Fruit fly (Drosophila melanogaster) whole organism, embryonic: ENCODE data around the gene CG4951.

Source experiments
- Adf1 ChIP-seq: fragments of 200-800 bp; sonication (Bioruptor generic); IDR thresholded peaks from 2 replicates; pipeline ENCODE4 v1.3.6; 2022; ENCODE audit warnings: missing biosample characterization, missing genetic modification characterization
- Atf6 ChIP-seq: fragments of 200-800 bp; sonication (Bioruptor generic); IDR thresholded peaks from 2 replicates; pipeline ENCODE4 v1.3.6; 2022; ENCODE audit warnings: missing biosample characterization, missing genetic modification characterization
- BtbVII ChIP-seq: fragments of 200-800 bp; sonication (Bioruptor generic); optimal IDR thresholded peaks from 3 replicates; lab custom pipeline; 2017; ENCODE audit warnings: missing biosample characterization, mild to moderate bottlenecking, missing genetic modification characterization
- CG10209 ChIP-seq: fragments of 200-800 bp; sonication (Bioruptor generic); optimal IDR thresholded peaks from 3 replicates; lab custom pipeline; 2017; ENCODE audit warnings: missing biosample characterization, mild to moderate bottlenecking, missing genetic modification characterization, missing genetic modification reagents
- CG11456 ChIP-seq: fragments of 200-800 bp; sonication (Bioruptor generic); IDR thresholded peaks from 3 replicates; pipeline ENCODE4 v1.3.6; 2022; ENCODE audit warnings: missing biosample characterization, missing genetic modification characterization
- CG12071 ChIP-seq: fragments of 200-800 bp; sonication (Bioruptor generic); optimal IDR thresholded peaks from 3 replicates; lab custom pipeline; 2018; ENCODE audit warnings: missing biosample characterization, mild to moderate bottlenecking, missing genetic modification characterization
- CG12744 ChIP-seq: fragments of 200-800 bp; sonication (Bioruptor generic); optimal IDR thresholded peaks from 2 replicates; lab custom pipeline; 2016; ENCODE audit warnings: missing biosample characterization, missing genetic modification characterization
- CG12769 ChIP-seq: fragments of 200-800 bp; sonication (Bioruptor generic); optimal IDR thresholded peaks from 2 replicates; lab custom pipeline; 2019; ENCODE audit warnings: missing biosample characterization, mild to moderate bottlenecking, missing genetic modification characterization, moderate library complexity
- CG17328 ChIP-seq: fragments of 200-800 bp; sonication (Bioruptor generic); IDR thresholded peaks from 2 replicates; pipeline ENCODE4 v1.3.6; 2022; ENCODE audit warnings: missing biosample characterization, missing genetic modification characterization
- CG17912 ChIP-seq: fragments of 200-800 bp; sonication (Bioruptor generic); optimal IDR thresholded peaks from 2 replicates; lab custom pipeline; 2018; ENCODE audit warnings: missing biosample characterization, mild to moderate bottlenecking, missing genetic modification characterization
- CG18011 ChIP-seq: fragments of 200-800 bp; sonication (Bioruptor generic); optimal IDR thresholded peaks from 2 replicates; lab custom pipeline; 2017; ENCODE audit warnings: missing biosample characterization, missing genetic modification characterization, mild to moderate bottlenecking, moderate library complexity, missing genotype
- CG18476 ChIP-seq: fragments of 200-800 bp; sonication (Bioruptor generic); optimal IDR thresholded peaks from 2 replicates; lab custom pipeline; 2016; ENCODE audit warnings: missing biosample characterization, mild to moderate bottlenecking, missing genetic modification characterization
- CG18764 ChIP-seq: fragments of 200-800 bp; sonication (Bioruptor generic); optimal IDR thresholded peaks from 3 replicates; lab custom pipeline; 2016; ENCODE audit warnings: missing biosample characterization, missing genetic modification characterization
- CG2199 ChIP-seq: fragments of 200-800 bp; sonication (Bioruptor generic); IDR thresholded peaks from 3 replicates; pipeline ENCODE4 v1.3.6; 2022; ENCODE audit warnings: missing biosample characterization, missing genetic modification characterization
- CG33557 ChIP-seq: fragments of 200-800 bp; sonication (Bioruptor generic); optimal IDR thresholded peaks from 2 replicates; lab custom pipeline; 2019; ENCODE audit warnings: missing biosample characterization, mild to moderate bottlenecking, missing genetic modification characterization, moderate library complexity
- CG3407 ChIP-seq: fragments of 200-800 bp; sonication (Bioruptor generic); optimal IDR thresholded peaks from 2 replicates; lab custom pipeline; 2018; ENCODE audit warnings: missing biosample characterization, mild to moderate bottlenecking, missing genetic modification characterization
- CG4617 ChIP-seq: fragments of 200-800 bp; sonication (Bioruptor generic); optimal IDR thresholded peaks from 3 replicates; lab custom pipeline; 2016; ENCODE audit warnings: missing biosample characterization, missing genetic modification characterization, borderline replicate concordance
- CG6791 ChIP-seq: fragments of 200-800 bp; sonication (Bioruptor generic); IDR thresholded peaks from 3 replicates; pipeline ENCODE4 v1.3.6; 2022; ENCODE audit warnings: missing biosample characterization, missing genetic modification characterization; ENCODE audit not compliant: partially characterized antibody
- CG7928 ChIP-seq: fragments of 200-800 bp; sonication (Bioruptor generic); optimal IDR thresholded peaks from 2 replicates; lab custom pipeline; 2017; ENCODE audit warnings: missing biosample characterization, mild to moderate bottlenecking, missing genetic modification characterization
- CG8089 ChIP-seq: fragments of 200-800 bp; sonication (Bioruptor generic); optimal IDR thresholded peaks from 3 replicates; lab custom pipeline; 2016; ENCODE audit warnings: missing biosample characterization, missing genetic modification characterization
- CG8290 ChIP-seq, 3 experiments: fragments of 200-800 bp; sonication (Bioruptor generic); optimal IDR thresholded peaks; 2 replicates each; lab custom pipeline; 2016 to 2019; ENCODE audit warnings: missing biosample characterization in 3 of 3, missing genetic modification characterization in 3 of 3, mild to moderate bottlenecking in 2 of 3, moderate library complexity in 1 of 3
- CG8359 ChIP-seq: fragments of 200-800 bp; sonication (Bioruptor generic); optimal IDR thresholded peaks from 2 replicates; lab custom pipeline; 2017; ENCODE audit warnings: missing biosample characterization, mild to moderate bottlenecking, missing genetic modification characterization, borderline replicate concordance
- CG8478 ChIP-seq: fragments of >200 bp; optimal IDR thresholded peaks from 2 replicates; lab custom pipeline; 2018
- D19B ChIP-seq: fragments of 200-800 bp; sonication (Bioruptor generic); optimal IDR thresholded peaks from 2 replicates; lab custom pipeline; 2017; ENCODE audit warnings: missing biosample characterization, mild to moderate bottlenecking, missing genetic modification characterization
- Deaf1 ChIP-seq: fragments of 200-800 bp; optimal IDR thresholded peaks from 3 replicates; lab custom pipeline; 2019; ENCODE audit warnings: missing biosample characterization, mild to moderate bottlenecking, missing genetic modification characterization, moderate library complexity
- ERR ChIP-seq: fragments of 200-800 bp; sonication (Bioruptor generic); optimal IDR thresholded peaks from 2 replicates; lab custom pipeline; 2016; ENCODE audit warnings: missing biosample characterization, missing genetic modification characterization
- Hey ChIP-seq: fragments of 200-800 bp; sonication (Bioruptor generic); optimal IDR thresholded peaks from 3 replicates; lab custom pipeline; 2018; ENCODE audit warnings: missing biosample characterization, mild to moderate bottlenecking, missing genetic modification characterization
- HmgD ChIP-seq: fragments of 200-800 bp; sonication (Bioruptor generic); optimal IDR thresholded peaks from 3 replicates; lab custom pipeline; 2016; ENCODE audit warnings: missing biosample characterization, missing genetic modification characterization
- Hmr ChIP-seq: fragments of 200-800 bp; sonication (Bioruptor generic); optimal IDR thresholded peaks from 3 replicates; lab custom pipeline; 2017; ENCODE audit warnings: mild to moderate bottlenecking, missing biosample characterization, missing genetic modification reagents, missing genetic modification characterization
- Hsf ChIP-seq: fragments of 200-800 bp; sonication (Bioruptor generic); optimal IDR thresholded peaks from 3 replicates; lab custom pipeline; 2016; ENCODE audit warnings: missing biosample characterization, missing genetic modification characterization
- Jarid2 ChIP-seq: fragments of 200-800 bp; sonication (Bioruptor generic); optimal IDR thresholded peaks from 3 replicates; lab custom pipeline; 2017; ENCODE audit warnings: mild to moderate bottlenecking, missing biosample characterization, missing genetic modification reagents, missing genetic modification characterization
- Pdp1 ChIP-seq, 2 experiments: fragments of 200-800 bp; sonication (Bioruptor generic); optimal IDR thresholded peaks; 3 replicates each; lab custom pipeline; 2016; ENCODE audit warnings: missing biosample characterization in 2 of 2, missing genetic modification characterization in 2 of 2, mild to moderate bottlenecking in 1 of 2, moderate library complexity in 1 of 2
- Scr ChIP-seq: fragments of 200-800 bp; sonication (Bioruptor generic); IDR thresholded peaks from 2 replicates; pipeline ENCODE4 v1.3.6; 2022; ENCODE audit warnings: missing biosample characterization, missing genetic modification characterization; ENCODE audit not compliant: partially characterized antibody
- Spps ChIP-seq: fragments of 200-800 bp; sonication (Bioruptor generic); optimal IDR thresholded peaks from 2 replicates; lab custom pipeline; 2018; ENCODE audit warnings: missing biosample characterization, mild to moderate bottlenecking, missing genetic modification characterization
- TFAM ChIP-seq: fragments of 200-800 bp; sonication (Bioruptor generic); optimal IDR thresholded peaks from 2 replicates; lab custom pipeline; 2017; ENCODE audit warnings: missing biosample characterization, missing genetic modification characterization, inconsistent platforms
- Trl ChIP-seq, 3 experiments: fragments of >200 bp in 2 of 3; fragments of 200-800 bp in 1 of 3; sonication (Bioruptor generic) in 1 of 3; optimal IDR thresholded peaks; 2 replicates in 1 of 3; 3 replicates in 2 of 3; lab custom pipeline; 2016 to 2017; ENCODE audit warnings: missing biosample characterization in 1 of 3, missing genetic modification characterization in 1 of 3
- Xrp1 ChIP-seq: fragments of 200-800 bp; sonication (Bioruptor generic); IDR thresholded peaks from 2 replicates; pipeline ENCODE4 v1.3.6; 2022; ENCODE audit warnings: missing biosample characterization, missing genetic modification characterization
- amos ChIP-seq: fragments of 200-800 bp; sonication (Bioruptor generic); IDR thresholded peaks from 2 replicates; pipeline ENCODE4 v1.3.6; 2022; ENCODE audit warnings: missing biosample characterization, missing genetic modification characterization; ENCODE audit not compliant: partially characterized antibody
- bbx ChIP-seq: fragments of 200-800 bp; sonication (Bioruptor generic); IDR thresholded peaks from 2 replicates; pipeline ENCODE4 v1.3.6; 2022; ENCODE audit warnings: missing biosample characterization, missing genetic modification characterization; ENCODE audit not compliant: partially characterized antibody
- cwo ChIP-seq: fragments of 200-800 bp; sonication (Bioruptor generic); optimal IDR thresholded peaks from 3 replicates; lab custom pipeline; 2017; ENCODE audit warnings: missing biosample characterization, missing genetic modification characterization, mild to moderate bottlenecking, moderate library complexity, missing genetic modification reagents
- da ChIP-seq: fragments of 200-800 bp; sonication (Bioruptor generic); optimal IDR thresholded peaks from 2 replicates; lab custom pipeline; 2016; ENCODE audit warnings: missing biosample characterization, missing genetic modification characterization
- ems ChIP-seq: fragments of 200-800 bp; sonication (Bioruptor generic); optimal IDR thresholded peaks from 3 replicates; lab custom pipeline; 2016; ENCODE audit warnings: missing biosample characterization, missing genetic modification characterization
- ftz-f1 ChIP-seq: fragments of 200-800 bp; sonication (Bioruptor generic); optimal IDR thresholded peaks from 2 replicates; lab custom pipeline; 2016; ENCODE audit warnings: missing biosample characterization, missing genetic modification characterization
- grn ChIP-seq: fragments of 200-800 bp; sonication (Bioruptor generic); optimal IDR thresholded peaks from 3 replicates; lab custom pipeline; 2017; ENCODE audit warnings: missing biosample characterization, missing genetic modification characterization
- klu ChIP-seq: fragments of 200-800 bp; sonication (Bioruptor generic); IDR thresholded peaks from 2 replicates; pipeline ENCODE4 v1.3.6; 2022; ENCODE audit warnings: missing biosample characterization, missing genetic modification characterization
- onecut ChIP-seq: fragments of 200-800 bp; sonication (Bioruptor generic); IDR thresholded peaks from 2 replicates; pipeline ENCODE4 v1.3.6; 2022; ENCODE audit warnings: missing biosample characterization, missing genetic modification characterization
- otp ChIP-seq: fragments of 200-800 bp; sonication (Bioruptor generic); IDR thresholded peaks from 3 replicates; pipeline ENCODE4, ENCODE4 v1.3.6; 2022; ENCODE audit warnings: missing biosample characterization, missing genetic modification characterization
- slbo ChIP-seq: fragments of 200-800 bp; sonication (Bioruptor generic); IDR thresholded peaks from 2 replicates; pipeline ENCODE4 v1.3.6; 2022; ENCODE audit warnings: missing biosample characterization, missing genetic modification characterization
- slp2 ChIP-seq: fragments of 200-800 bp; sonication (Bioruptor generic); optimal IDR thresholded peaks from 2 replicates; lab custom pipeline; 2016; ENCODE audit warnings: missing biosample characterization, missing genetic modification characterization
- sna ChIP-seq: fragments of 200-800 bp; sonication (Bioruptor generic); IDR thresholded peaks from 2 replicates; pipeline ENCODE4 v1.3.6; 2022; ENCODE audit warnings: missing biosample characterization, missing genetic modification characterization; ENCODE audit not compliant: partially characterized antibody

The CG4951 gene

dm6 chr3R:27987329-27987728 lies 33.4 kb upstream of the CG4951 start (continued):
- no peak for TF ChIP-seq HmgD
- peak; percentile 52 for TF ChIP-seq Adf1 (GFP tag; lab: Robert Waterston, UW)
- no peak for TF ChIP-seq sna (GFP tag; lab: Robert Waterston, UW)
- TF ChIP-seq amos (GFP tag; lab: Robert Waterston, UW): no peak
- TF ChIP-seq CG17328 (GFP tag; lab: Robert Waterston, UW): peak; percentile 71
- TF ChIP-seq CG12769 (tag; lab: Kevin White, UChicago): no peak
- TF ChIP-seq Scr (GFP tag; lab: Robert Waterston, UW): no peak
- TF ChIP-seq BtbVII (GFP tag; lab: Kevin White, UChicago): peak; percentile 29
- TF ChIP-seq CG8478 (lab: Kevin White, UChicago): no peak
- TF ChIP-seq ftz-f1 (GFP tag; lab: Kevin White, UChicago): no peak
- no peak for TF ChIP-seq CG3407 (GFP tag; lab: Kevin White, UChicago)
- TF ChIP-seq CG18011 (GFP tag; lab: Kevin White, UChicago): peak; percentile 57
- TF ChIP-seq Trl (optimal IDR thresholded peaks at IDR 0.05; lab: Kevin White, UChicago): no peak
- no peak for TF ChIP-seq Trl (GFP tag; optimal IDR thresholded peaks at IDR 0.05; lab: Kevin White, UChicago)
- peak; percentile 56 for TF ChIP-seq CG10209 (GFP tag; lab: Kevin White, UChicago)
- no peak for TF ChIP-seq CG17912 (GFP tag; lab: Kevin White, UChicago)
- no peak for TF ChIP-seq CG6791 (GFP tag; lab: Robert Waterston, UW)
- peak; percentile 24 for TF ChIP-seq CG18476 (GFP tag; lab: Kevin White, UChicago)
- peak; percentile 17 for TF ChIP-seq cwo
- TF ChIP-seq klu (GFP tag; lab: Robert Waterston, UW): peak; percentile 69
- TF ChIP-seq grn (GFP tag; lab: Kevin White, UChicago): no peak
- no peak for TF ChIP-seq Hey (tag; lab: Kevin White, UChicago)
- TF ChIP-seq Spps: no peak
- TF ChIP-seq bbx: no peak
- TF ChIP-seq CG7928 (GFP tag; lab: Kevin White, UChicago): no peak
- no peak for TF ChIP-seq CG2199 (GFP tag; lab: Robert Waterston, UW)
- no peak for TF ChIP-seq ems
- TF ChIP-seq Atf6 (GFP tag; lab: Robert Waterston, UW): peak; percentile 88
- no peak for TF ChIP-seq onecut (GFP tag; lab: Robert Waterston, UW)
- peak; percentile 56; the same call in 1 of the 3 replicates for TF ChIP-seq otp
- peak; percentile 90 for TF ChIP-seq slbo (GFP tag; lab: Robert Waterston, UW)
- no peak for TF ChIP-seq slp2 (GFP tag; lab: Kevin White, UChicago)
- no peak for TF ChIP-seq ERR
- TF ChIP-seq CG12071: no peak
- no peak for TF ChIP-seq da (GFP tag; lab: Kevin White, UChicago)
- peak; percentile 51 for TF ChIP-seq D19B
- TF ChIP-seq CG8290 (GFP tag; optimal IDR thresholded peaks at IDR 0.05; lab: Kevin White, UChicago): no peak
- TF ChIP-seq CG8290 (tag; optimal IDR thresholded peaks at IDR 0.05; lab: Kevin White, UChicago): no peak
- peak; percentile 69 for TF ChIP-seq Hmr (GFP tag; lab: Kevin White, UChicago)
- TF ChIP-seq CG8359 (GFP tag; lab: Kevin White, UChicago): no peak
- no peak for TF ChIP-seq CG8089 (GFP tag; lab: Kevin White, UChicago)
- no peak for TF ChIP-seq Jarid2 (GFP tag; lab: Kevin White, UChicago)
- TF ChIP-seq Pdp1 (GFP tag; optimal IDR thresholded peaks at IDR 0.05; lab: Kevin White, UChicago): no peak
- TF ChIP-seq CG4617: no peak
- peak; percentile 15 for TF ChIP-seq CG18764
- TF ChIP-seq TFAM (GFP tag; lab: Kevin White, UChicago): no peak
- TF ChIP-seq CG12744 (GFP tag; lab: Kevin White, UChicago): no peak
- TF ChIP-seq Hsf (GFP tag; lab: Kevin White, UChicago): peak; percentile 31
- peak; percentile 72 for TF ChIP-seq Xrp1 (GFP tag; lab: Robert Waterston, UW)
- TF ChIP-seq Deaf1 (tag; lab: Kevin White, UChicago): no peak
- no peak for TF ChIP-seq CG33557 (GFP tag; lab: Kevin White, UChicago)
- TF ChIP-seq CG11456: 0 out of 3 replicates have a peak, but pooled peaks have one; percentile 60
